Fruit fly (Drosophila melanogaster): ENCODE measurements around the gene Ugt36D1.

- TF ChIP-seq Abd-B (GFP tag; optimal IDR thresholded peaks at IDR 0.05): no peak
- no peak for TF ChIP-seq usp (GFP tag; optimal IDR thresholded peaks at IDR 0.05)
- TF ChIP-seq rgr (GFP tag; optimal IDR thresholded peaks at IDR 0.05): no peak
- TF ChIP-seq pan (optimal IDR thresholded peaks at IDR 0.05): no peak
- no peak for TF ChIP-seq Myc (optimal IDR thresholded peaks at IDR 0.05)
- TF ChIP-seq Jra (GFP tag; optimal IDR thresholded peaks at IDR 0.05): no peak
Observed at dm6 chr2L:18780911-18781545, 42.3 kb upstream of the Ugt36D1 start.
